Fruit fly (Drosophila melanogaster): ENCODE measurements around the gene Klp68D.

Gene Klp68D

DNA sequence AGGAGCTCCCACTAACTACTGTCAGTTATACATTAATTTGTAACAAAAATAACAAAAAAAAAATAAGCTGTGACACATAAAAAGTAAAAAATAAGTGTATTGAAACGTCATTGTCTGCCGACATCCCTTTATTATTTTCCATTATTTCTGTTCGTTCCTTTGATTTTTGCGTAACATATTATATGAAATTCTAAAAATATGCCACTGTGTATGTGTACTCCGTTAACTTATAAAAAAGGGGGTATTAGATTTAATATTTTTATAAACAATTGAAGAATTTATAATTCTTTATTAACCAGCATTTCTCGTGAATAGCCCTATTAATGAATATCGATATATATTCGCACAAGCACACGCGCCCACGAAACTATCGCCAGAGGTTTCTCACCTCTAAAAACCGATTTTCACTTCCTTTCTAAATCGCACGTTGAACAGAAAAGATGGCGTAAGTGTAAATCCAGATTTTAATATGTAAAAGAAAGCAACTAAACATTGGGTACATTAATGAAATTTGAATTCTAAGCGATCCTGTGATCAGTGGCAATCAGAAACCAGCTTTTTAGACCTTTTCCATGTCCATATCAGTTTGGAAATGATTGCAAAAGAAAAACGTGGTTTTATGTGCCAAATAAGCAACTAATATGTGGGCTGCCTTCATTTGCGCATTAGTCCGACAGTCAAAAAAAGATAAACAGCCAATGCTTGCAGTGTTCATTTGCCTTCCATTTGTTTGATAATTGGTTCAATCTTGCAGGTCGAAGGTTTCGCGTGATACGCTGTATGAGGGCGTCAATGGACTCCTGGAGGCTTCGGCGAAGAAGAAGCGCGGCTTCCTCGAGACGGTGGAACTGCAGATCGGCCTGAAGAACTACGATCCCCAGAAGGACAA is 27.3 kb downstream of the Klp68D start, which contains the start of gene RpL10Ab:
Gene RpL10Ab (plus strand): TSS at position 406 of the 889 bp plus-strand sequence.
- TF ChIP-seq Sin3A (optimal IDR thresholded peaks at IDR 0.05): no peak
- TF ChIP-seq h (optimal IDR thresholded peaks at IDR 0.05): no peak
- TF ChIP-seq Myc (optimal IDR thresholded peaks at IDR 0.05): no peak
- no peak for TF ChIP-seq psq (optimal IDR thresholded peaks at IDR 0.05)
- TF ChIP-seq insv (optimal IDR thresholded peaks at IDR 0.05): no peak
- TF ChIP-seq ttk (optimal IDR thresholded peaks at IDR 0.05): no peak

- TF ChIP-seq Sin3A (optimal IDR thresholded peaks at IDR 0.05): no peak
- no peak for TF ChIP-seq Myc (optimal IDR thresholded peaks at IDR 0.05)
- no peak for TF ChIP-seq ttk (optimal IDR thresholded peaks at IDR 0.05)
- TF ChIP-seq insv (optimal IDR thresholded peaks at IDR 0.05): no peak
- TF ChIP-seq psq (optimal IDR thresholded peaks at IDR 0.05): no peak
- TF ChIP-seq h (optimal IDR thresholded peaks at IDR 0.05): no peak
Measured at dm6 chr3L:11825560-11826153, 30.2 kb downstream of the Klp68D start, which contains the start of gene CG32095. Gene CG32095 (minus strand): TSS chr3L:11825732.

DNA sequence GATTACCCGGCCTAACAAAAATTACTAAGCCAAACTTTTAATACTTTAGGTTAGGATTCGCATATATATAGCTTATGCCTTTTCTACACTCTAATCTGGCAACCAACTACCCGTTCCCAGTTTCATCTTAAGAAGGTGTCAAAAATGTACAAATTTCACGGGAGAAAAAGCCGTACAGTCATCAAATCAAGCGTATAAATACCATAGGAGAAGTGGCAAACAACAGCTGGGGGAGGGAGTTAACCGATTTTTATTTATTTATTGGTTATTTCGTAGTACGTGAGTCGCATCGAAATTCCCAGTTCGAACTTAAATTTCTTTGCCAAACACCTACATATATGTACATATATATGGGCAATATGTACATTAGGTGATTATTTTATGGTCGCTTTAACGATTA is 33.3 kb downstream of the Klp68D start, which contains the start of gene CG7264:
Gene CG7264 (plus strand): TSS at position 301 of the 400 bp plus-strand sequence.
- TF ChIP-seq ttk (optimal IDR thresholded peaks at IDR 0.05) (no peak), Sin3A (optimal IDR thresholded peaks at IDR 0.05) (no peak), h (optimal IDR thresholded peaks at IDR 0.05) (no peak), psq (optimal IDR thresholded peaks at IDR 0.05) (no peak), Myc (optimal IDR thresholded peaks at IDR 0.05) (no peak), insv (optimal IDR thresholded peaks at IDR 0.05) (no peak)

DNA sequence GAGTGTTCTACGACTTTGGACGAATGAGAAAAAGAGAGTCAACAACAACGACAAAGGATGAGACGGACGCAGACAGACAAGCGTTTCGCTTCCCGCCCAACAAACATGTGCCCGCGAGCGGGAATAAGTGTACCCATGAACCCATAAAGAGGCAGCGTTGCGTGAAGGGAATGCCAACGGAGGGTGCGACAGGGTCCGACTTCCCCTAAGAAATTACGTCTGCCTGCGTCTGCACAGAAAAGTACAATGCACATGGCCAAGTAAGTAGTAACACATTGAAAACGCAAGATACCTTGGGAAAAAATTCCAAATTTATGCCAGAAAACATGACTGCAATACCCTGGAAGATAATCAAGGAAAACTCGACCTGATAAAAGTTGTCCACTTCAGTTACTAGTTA is 35.8 kb downstream of the Klp68D start:
- TF ChIP-seq h (optimal IDR thresholded peaks at IDR 0.05): no peak
- TF ChIP-seq insv (optimal IDR thresholded peaks at IDR 0.05): no peak
- no peak for TF ChIP-seq Sin3A (optimal IDR thresholded peaks at IDR 0.05)
- TF ChIP-seq psq (optimal IDR thresholded peaks at IDR 0.05): no peak
- TF ChIP-seq ttk (optimal IDR thresholded peaks at IDR 0.05): no peak
- no peak for TF ChIP-seq Myc (optimal IDR thresholded peaks at IDR 0.05)

DNA sequence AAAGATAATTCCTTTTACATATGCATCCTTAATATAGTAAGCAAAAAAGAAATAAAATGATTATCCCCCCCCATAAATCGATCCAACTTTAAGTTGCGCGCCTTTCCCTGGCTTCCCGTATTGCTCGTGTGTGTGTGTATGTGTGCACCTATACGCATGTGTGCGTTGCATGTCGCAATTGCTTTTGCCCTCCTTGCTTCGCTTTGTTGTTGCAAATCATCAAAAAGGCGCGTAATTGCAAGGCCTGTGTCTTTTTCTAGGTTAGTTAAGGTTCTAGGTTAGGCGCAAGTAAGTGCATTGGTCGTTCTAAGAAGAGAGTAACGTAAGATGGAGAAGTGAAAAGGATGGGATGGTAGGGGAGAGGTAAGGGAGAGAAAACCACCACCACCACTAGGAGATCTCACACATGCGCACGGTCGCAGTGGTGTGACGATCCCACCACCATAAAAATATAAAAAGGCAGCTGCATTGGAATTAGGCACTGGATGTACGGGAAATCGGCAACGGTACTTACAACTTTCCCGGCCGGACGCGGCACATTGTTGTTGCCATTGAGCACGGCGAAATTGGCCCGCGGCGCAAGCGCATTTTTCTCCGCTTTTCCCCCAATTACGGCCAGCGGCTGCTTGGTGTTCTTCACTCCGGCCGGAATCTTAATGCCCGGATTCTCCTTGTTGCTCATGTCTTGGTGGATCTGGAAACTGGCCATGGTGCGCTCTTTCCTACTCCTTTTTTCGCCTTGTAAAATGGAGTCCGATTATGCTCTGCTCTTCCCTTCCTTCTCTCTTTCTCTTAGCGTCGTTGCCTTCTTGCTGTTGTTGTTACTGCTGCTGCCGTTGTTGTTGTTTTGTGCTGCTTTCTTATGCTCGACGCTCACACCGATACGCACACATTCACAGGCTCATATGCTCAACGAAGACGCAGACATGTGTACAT is 37.2 kb downstream of the Klp68D start:
- TF ChIP-seq Sin3A (optimal IDR thresholded peaks at IDR 0.05) (no peak), h (optimal IDR thresholded peaks at IDR 0.05) (no peak), ttk (optimal IDR thresholded peaks at IDR 0.05) (no peak), psq (optimal IDR thresholded peaks at IDR 0.05) (no peak), insv (optimal IDR thresholded peaks at IDR 0.05) (no peak), Myc (optimal IDR thresholded peaks at IDR 0.05) (no peak)

dm6 chr3L:11833296-11833717 is 37.9 kb downstream of the Klp68D start, which contains the start of gene CycA:
Gene CycA (minus strand): TSS chr3L:11833578.
- TF ChIP-seq Myc (optimal IDR thresholded peaks at IDR 0.05) (no peak), psq (optimal IDR thresholded peaks at IDR 0.05) (no peak), Sin3A (optimal IDR thresholded peaks at IDR 0.05) (no peak), insv (optimal IDR thresholded peaks at IDR 0.05) (no peak), h (optimal IDR thresholded peaks at IDR 0.05) (no peak), ttk (optimal IDR thresholded peaks at IDR 0.05) (no peak)

dm6 chr3L:11836575-11837077 is 41.2 kb downstream of the Klp68D start, which contains the start of gene CG43064:
Gene CG43064 (minus strand): TSS chr3L:11836721.
- TF ChIP-seq Sin3A (optimal IDR thresholded peaks at IDR 0.05) (no peak), Myc (optimal IDR thresholded peaks at IDR 0.05) (no peak), ttk (optimal IDR thresholded peaks at IDR 0.05) (no peak), psq (optimal IDR thresholded peaks at IDR 0.05) (no peak), h (optimal IDR thresholded peaks at IDR 0.05) (no peak), insv (optimal IDR thresholded peaks at IDR 0.05) (no peak)

- TF ChIP-seq insv (optimal IDR thresholded peaks at IDR 0.05) (no peak), psq (optimal IDR thresholded peaks at IDR 0.05) (no peak), Sin3A (optimal IDR thresholded peaks at IDR 0.05) (no peak), Myc (optimal IDR thresholded peaks at IDR 0.05) (no peak), ttk (optimal IDR thresholded peaks at IDR 0.05) (no peak), h (optimal IDR thresholded peaks at IDR 0.05) (no peak)
Measured at dm6 chr3L:11847703-11848102, 52.3 kb downstream of the Klp68D start, which contains the start of gene CG12521. Gene CG12521 (minus strand): TSS chr3L:11847803.
